Fruit fly (Drosophila melanogaster): ENCODE measurements around the gene CG43155.
A peak's percentile ranks its signal among the peaks of the same experiment; 100 is the strongest.

Gene CG43155

dm6 chrX:11499454-11499853 is 39.9 kb downstream of the CG43155 start (continued):
- TF ChIP-seq Taf1 (GFP tag; IDR thresholded peaks at IDR 0.05) (no peak), CG10274 (GFP tag; optimal IDR thresholded peaks at IDR 0.05) (no peak), CG10147 (GFP tag; optimal IDR thresholded peaks at IDR 0.05) (no peak), CG9932 (GFP tag; IDR thresholded peaks at IDR 0.05) (peak; percentile 15; the same call in 1 of the 2 replicates), Med (GFP tag) (peak; percentile 87), gce (GFP tag; IDR thresholded peaks at IDR 0.05) (0 out of 3 replicates have a peak, but pooled peaks have one; percentile 49), CG17568 (GFP tag; optimal IDR thresholded peaks at IDR 0.05) (no peak), Bgb (GFP tag; IDR thresholded peaks at IDR 0.05; ENCODE audit: partially characterized antibody) (no peak), repo (GFP tag; optimal IDR thresholded peaks at IDR 0.05) (peak; percentile 22), btn (GFP tag; optimal IDR thresholded peaks at IDR 0.05) (no peak), Adf1 (GFP tag; IDR thresholded peaks at IDR 0.05) (no peak), CG33213 (GFP tag; optimal IDR thresholded peaks at IDR 0.05) (peak; percentile 2), Sry-δ (GFP tag; optimal IDR thresholded peaks at IDR 0.05) (peak; percentile 11), pnt (GFP tag; optimal IDR thresholded peaks at IDR 0.05) (peak; percentile 59), Bdp1 (GFP tag; optimal IDR thresholded peaks at IDR 0.05) (no peak), Dfd (GFP tag; optimal IDR thresholded peaks at IDR 0.05) (no peak), zfh1 (GFP tag; IDR thresholded peaks at IDR 0.05) (peak; percentile 61; the same call in 2 of the 3 replicates), Lpt (GFP tag; optimal IDR thresholded peaks at IDR 0.05) (no peak), CG32767 (GFP tag; IDR thresholded peaks at IDR 0.05) (no peak), CG7839 (tag; optimal IDR thresholded peaks at IDR 0.05) (peak; percentile 43), Pdp1 (GFP tag; optimal IDR thresholded peaks at IDR 0.05) (peak; percentile 20 to 43), abd-A (tag; optimal IDR thresholded peaks at IDR 0.05) (no peak), pb (GFP tag; optimal IDR thresholded peaks at IDR 0.05) (peak; percentile 37), CG15269 (tag; optimal IDR thresholded peaks at IDR 0.05) (peak; percentile 10), D19B (GFP tag; optimal IDR thresholded peaks at IDR 0.05) (no peak), corto (GFP tag; optimal IDR thresholded peaks at IDR 0.05) (no peak), CG1529 (GFP tag; optimal IDR thresholded peaks at IDR 0.05) (peak; percentile 35), Sry-β (GFP tag; optimal IDR thresholded peaks at IDR 0.05) (no peak), trem (tag; optimal IDR thresholded peaks at IDR 0.05) (no peak), trh (GFP tag; optimal IDR thresholded peaks at IDR 0.05) (no peak), Gug (GFP tag; IDR thresholded peaks at IDR 0.05) (peak; percentile 53; the same call in 3 of the 4 replicates), nau (GFP tag; optimal IDR thresholded peaks at IDR 0.05) (no peak), C15 (GFP tag; IDR thresholded peaks at IDR 0.05) (no peak), Hr3 (GFP tag; optimal IDR thresholded peaks at IDR 0.05) (no peak), sens-2 (GFP tag; IDR thresholded peaks at IDR 0.05) (no peak), lilli (GFP tag; optimal IDR thresholded peaks at IDR 0.05) (peak; percentile 38), gem (tag; optimal IDR thresholded peaks at IDR 0.05) (peak; percentile 47), Doc2 (GFP tag; IDR thresholded peaks at IDR 0.05) (no peak), CG14860 (GFP tag; IDR thresholded peaks at IDR 0.05; ENCODE audit: partially characterized antibody) (no peak), Xbp1 (GFP tag; optimal IDR thresholded peaks at IDR 0.05) (peak; percentile 60), CG3065 (GFP tag; optimal IDR thresholded peaks at IDR 0.05) (no peak), CG10209 (GFP tag; optimal IDR thresholded peaks at IDR 0.05) (no peak), Mes4 (GFP tag; optimal IDR thresholded peaks at IDR 0.05) (peak; percentile 35), Meics (GFP tag; optimal IDR thresholded peaks at IDR 0.05) (peak; percentile 27), klu (GFP tag; IDR thresholded peaks at IDR 0.05) (no peak), chn (GFP tag; optimal IDR thresholded peaks at IDR 0.05) (peak; percentile 30), pzg (GFP tag; optimal IDR thresholded peaks at IDR 0.05) (no peak), CG42726 (GFP tag; IDR thresholded peaks at IDR 0.05; ENCODE audit: partially characterized antibody) (no peak), nmo (GFP tag; optimal IDR thresholded peaks at IDR 0.05) (peak; percentile 34), CG15011 (GFP tag; optimal IDR thresholded peaks at IDR 0.05) (no peak), CG2889 (GFP tag; IDR thresholded peaks at IDR 0.05) (no peak), ssp (GFP tag; IDR thresholded peaks at IDR 0.05) (peak; percentile 16; the same call in 1 of the 2 replicates)
